Worm (Caenorhabditis elegans) whole organism, L3 larva: ENCODE results near the gene fbxa-190.

Experiments used
- R02D3.7 ChIP-seq: fragments of 150-350 bp; optimal IDR thresholded peaks from 2 replicates; lab custom pipeline; 2014; ENCODE audit warnings: missing biosample characterization, missing genetic modification characterization
- ZK546.5 ChIP-seq: sonication (generic microtip); optimal IDR thresholded peaks from 2 replicates; lab custom pipeline; 2017; ENCODE audit warnings: missing biosample characterization, missing genetic modification characterization
- aly-2 ChIP-seq: fragments of 150-350 bp; optimal IDR thresholded peaks from 2 replicates; lab custom pipeline; 2014; ENCODE audit warnings: missing biosample characterization, missing genetic modification characterization
- ama-1 ChIP-seq: fragments of 150-350 bp; optimal IDR thresholded peaks from 2 replicates; lab custom pipeline; 2018
- ceh-16 ChIP-seq: sonication (generic microtip); optimal IDR thresholded peaks from 2 replicates; lab custom pipeline; 2017; ENCODE audit warnings: missing biosample characterization, missing genetic modification characterization
- ceh-28 ChIP-seq: fragments of 150-350 bp; optimal IDR thresholded peaks from 2 replicates; lab custom pipeline; 2014; ENCODE audit warnings: missing biosample characterization, missing genetic modification reagents, missing genetic modification characterization
- ceh-82 ChIP-seq: fragments of 150-350 bp; optimal IDR thresholded peaks from 2 replicates; lab custom pipeline; 2014; ENCODE audit warnings: missing biosample characterization, missing genetic modification characterization
- ceh-9 ChIP-seq: sonication (generic microtip); optimal IDR thresholded peaks from 2 replicates; lab custom pipeline; 2018; ENCODE audit warnings: missing biosample characterization, missing genetic modification characterization
- daf-12 ChIP-seq: fragments of 150-350 bp; optimal IDR thresholded peaks from 2 replicates; lab custom pipeline; 2014; ENCODE audit warnings: missing biosample characterization, missing genetic modification reagents, missing genetic modification characterization
- egl-27 ChIP-seq: sonication (generic microtip); optimal IDR thresholded peaks from 4 replicates; lab custom pipeline; 2017; ENCODE audit warnings: missing biosample characterization, missing genetic modification reagents, missing genetic modification characterization
- egl-5 ChIP-seq: fragments of 150-350 bp; optimal IDR thresholded peaks from 2 replicates; lab custom pipeline; 2017; ENCODE audit warnings: missing biosample characterization, missing genetic modification reagents, missing genetic modification characterization, inconsistent platforms
- elt-1 ChIP-seq: fragments of 150-350 bp; optimal IDR thresholded peaks from 2 replicates; lab custom pipeline; 2014; ENCODE audit warnings: missing biosample characterization, missing genetic modification characterization
- elt-2 ChIP-seq: sonication (generic microtip); optimal IDR thresholded peaks from 2 replicates; lab custom pipeline; 2016; ENCODE audit warnings: missing genetic modification reagents, mild to moderate bottlenecking, missing genetic modification characterization, missing compliant biosample characterization
- elt-3 ChIP-seq, 3 experiments: fragments of 150-350 bp in 1 of 3; sonication (generic microtip) in 2 of 3; optimal IDR thresholded peaks; 2 replicates in 2 of 3; 4 replicates in 1 of 3; lab custom pipeline; 2014 to 2017; ENCODE audit warnings: missing biosample characterization in 3 of 3, missing genetic modification characterization in 3 of 3
- eor-1 ChIP-seq, 2 experiments: fragments of 150-350 bp; optimal IDR thresholded peaks; 2 replicates each; lab custom pipeline; 2014 to 2018; ENCODE audit warnings: missing biosample characterization in 2 of 2, missing genetic modification characterization in 2 of 2
- fkh-10 ChIP-seq: sonication (generic microtip); optimal IDR thresholded peaks from 2 replicates; lab custom pipeline; 2017; ENCODE audit warnings: missing biosample characterization, missing genetic modification reagents, missing genetic modification characterization
- fkh-2 ChIP-seq: fragments of 150-350 bp; optimal IDR thresholded peaks from 2 replicates; lab custom pipeline; 2014; ENCODE audit warnings: missing biosample characterization, missing genetic modification reagents, missing genetic modification characterization
- fos-1 ChIP-seq: fragments of 150-350 bp; optimal IDR thresholded peaks from 2 replicates; lab custom pipeline; 2014; ENCODE audit warnings: missing biosample characterization, missing genetic modification characterization
- hmg-11 ChIP-seq: sonication (generic microtip); optimal IDR thresholded peaks from 2 replicates; lab custom pipeline; 2016; ENCODE audit warnings: missing genetic modification characterization, missing compliant biosample characterization
- jun-1 ChIP-seq: fragments of 150-350 bp; optimal IDR thresholded peaks from 2 replicates; lab custom pipeline; 2014; ENCODE audit warnings: missing biosample characterization, missing genetic modification reagents, missing genetic modification characterization
- lin-15B ChIP-seq: fragments of 150-350 bp; optimal IDR thresholded peaks from 2 replicates; lab custom pipeline; 2014; ENCODE audit warnings: missing biosample characterization, missing genetic modification characterization
- lin-39 ChIP-seq: fragments of 150-350 bp; optimal IDR thresholded peaks from 2 replicates; lab custom pipeline; 2018; ENCODE audit warnings: missing biosample characterization, missing genetic modification reagents, missing genetic modification characterization
- lsy-12 ChIP-seq: sonication (generic microtip); optimal IDR thresholded peaks from 2 replicates; lab custom pipeline; 2016; ENCODE audit warnings: mild to moderate bottlenecking, missing genetic modification characterization, missing compliant biosample characterization
- mdl-1 ChIP-seq: fragments of 150-350 bp; optimal IDR thresholded peaks from 2 replicates; lab custom pipeline; 2014; ENCODE audit warnings: missing biosample characterization, missing genetic modification characterization
- mml-1 ChIP-seq: fragments of 150-350 bp; sonication (generic microtip); optimal IDR thresholded peaks from 3 replicates; lab custom pipeline; 2014; ENCODE audit warnings: missing biosample characterization, missing genetic modification characterization
- nfya-1 ChIP-seq: sonication (generic microtip); optimal IDR thresholded peaks from 2 replicates; lab custom pipeline; 2017; ENCODE audit warnings: missing genetic modification characterization, mild to moderate bottlenecking, missing compliant biosample characterization, antibody characterized with exemption, moderate library complexity; ENCODE audit not compliant: insufficient read depth
- nhr-11 ChIP-seq: fragments of 150-350 bp; optimal IDR thresholded peaks from 2 replicates; lab custom pipeline; 2014; ENCODE audit warnings: missing biosample characterization, missing genetic modification characterization
- nhr-12 ChIP-seq: fragments of 150-350 bp; optimal IDR thresholded peaks from 2 replicates; lab custom pipeline; 2014; ENCODE audit warnings: missing biosample characterization, missing genetic modification characterization
- nhr-23 ChIP-seq: fragments of 150-350 bp; optimal IDR thresholded peaks from 2 replicates; lab custom pipeline; 2014; ENCODE audit warnings: missing biosample characterization, missing genetic modification reagents, missing genetic modification characterization
- nhr-237 ChIP-seq: fragments of 150-350 bp; optimal IDR thresholded peaks from 2 replicates; lab custom pipeline; 2014; ENCODE audit warnings: missing biosample characterization, missing genetic modification characterization
- nhr-25 ChIP-seq: sonication (generic microtip); optimal IDR thresholded peaks from 2 replicates; lab custom pipeline; 2017; ENCODE audit warnings: missing biosample characterization, missing genetic modification characterization
- nhr-28 ChIP-seq: fragments of 150-350 bp; optimal IDR thresholded peaks from 2 replicates; lab custom pipeline; 2014; ENCODE audit warnings: missing biosample characterization, missing genetic modification characterization
- nhr-43 ChIP-seq: sonication (generic microtip); optimal IDR thresholded peaks from 2 replicates; lab custom pipeline; 2016; ENCODE audit warnings: mild to moderate bottlenecking, missing genetic modification characterization, missing compliant biosample characterization; ENCODE audit not compliant: poor library complexity, severe bottlenecking
- nhr-67 ChIP-seq: fragments of 150-350 bp; optimal IDR thresholded peaks from 2 replicates; lab custom pipeline; 2014; ENCODE audit warnings: missing biosample characterization, missing genetic modification characterization
- nhr-76 ChIP-seq: fragments of 150-350 bp; sonication (generic microtip); optimal IDR thresholded peaks from 5 replicates; lab custom pipeline; 2014; ENCODE audit warnings: missing biosample characterization, missing genetic modification characterization
- nhr-77 ChIP-seq: fragments of 150-350 bp; optimal IDR thresholded peaks from 2 replicates; lab custom pipeline; 2014; ENCODE audit warnings: missing biosample characterization, missing genetic modification characterization
- pha-4 ChIP-seq: fragments of 150-350 bp; optimal IDR thresholded peaks from 2 replicates; lab custom pipeline; 2014; ENCODE audit warnings: missing biosample characterization, missing genetic modification reagents, missing genetic modification characterization
- pqm-1 ChIP-seq: fragments of 150-350 bp; optimal IDR thresholded peaks from 2 replicates; lab custom pipeline; 2017; ENCODE audit warnings: missing biosample characterization, missing genetic modification characterization, inconsistent platforms
- sea-2 ChIP-seq: fragments of 150-350 bp; sonication (generic microtip); optimal IDR thresholded peaks from 4 replicates; lab custom pipeline; 2014; ENCODE audit warnings: missing biosample characterization, missing genetic modification reagents, missing genetic modification characterization
- skn-1 ChIP-seq: fragments of 150-350 bp; optimal IDR thresholded peaks from 2 replicates; lab custom pipeline; 2014; ENCODE audit warnings: missing biosample characterization, missing genetic modification characterization
- snpc-4 ChIP-seq: fragments of 150-350 bp; optimal IDR thresholded peaks from 2 replicates; lab custom pipeline; 2014; ENCODE audit warnings: missing biosample characterization, missing genetic modification characterization
- tbx-2 ChIP-seq: sonication (generic microtip); optimal IDR thresholded peaks from 2 replicates; lab custom pipeline; 2016; ENCODE audit warnings: mild to moderate bottlenecking, missing genetic modification characterization, missing compliant biosample characterization
- unc-39 ChIP-seq: sonication (generic microtip); optimal IDR thresholded peaks from 4 replicates; lab custom pipeline; 2017; ENCODE audit warnings: missing biosample characterization, missing genetic modification characterization
- unc-62 ChIP-seq: fragments of 150-350 bp; sonication (generic microtip); optimal IDR thresholded peaks from 4 replicates; lab custom pipeline; 2014; ENCODE audit warnings: missing biosample characterization, missing genetic modification reagents, missing genetic modification characterization
- zag-1 ChIP-seq: fragments of 150-350 bp; optimal IDR thresholded peaks from 2 replicates; lab custom pipeline; 2014; ENCODE audit warnings: missing biosample characterization, missing genetic modification characterization
- ztf-11 ChIP-seq: fragments of 150-350 bp; optimal IDR thresholded peaks from 2 replicates; lab custom pipeline; 2014; ENCODE audit warnings: missing biosample characterization, missing genetic modification characterization
- ztf-4 ChIP-seq: fragments of 150-350 bp; optimal IDR thresholded peaks from 2 replicates; lab custom pipeline; 2014; ENCODE audit warnings: missing biosample characterization, missing genetic modification characterization

The fbxa-190 gene

DNA sequence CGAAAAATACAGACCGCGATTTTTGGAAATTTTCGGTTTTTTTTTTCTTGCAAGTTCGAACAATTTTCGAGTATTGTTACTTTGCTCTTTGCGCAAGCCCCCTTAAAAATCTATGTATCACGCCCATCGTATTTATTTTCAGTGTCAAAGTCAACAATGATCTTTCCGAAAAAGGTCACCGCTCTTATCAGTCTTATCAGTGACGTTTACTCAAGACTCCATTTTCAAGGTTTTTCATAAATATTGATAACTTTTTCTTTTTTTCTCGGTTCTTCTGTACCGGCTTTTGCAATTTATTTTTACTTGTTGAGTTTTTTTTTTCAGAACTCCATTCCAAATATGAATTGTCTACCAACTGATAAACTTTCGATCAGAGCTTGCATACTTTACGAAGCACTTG, at the start of gene fbxa-190:
TSS of gene fbxa-190 (plus strand) at position 325 of the 400 bp plus-strand sequence.
- TF ChIP-seq pqm-1 (peak; percentile 77), elt-2 (tag; lab: Kevin White, UChicago) (peak; percentile 67), pha-4 (tag; lab: Kevin White, UChicago) (peak; percentile 41), nhr-12 (tag; lab: Kevin White, UChicago) (no peak), lin-39 (no peak)

DNA sequence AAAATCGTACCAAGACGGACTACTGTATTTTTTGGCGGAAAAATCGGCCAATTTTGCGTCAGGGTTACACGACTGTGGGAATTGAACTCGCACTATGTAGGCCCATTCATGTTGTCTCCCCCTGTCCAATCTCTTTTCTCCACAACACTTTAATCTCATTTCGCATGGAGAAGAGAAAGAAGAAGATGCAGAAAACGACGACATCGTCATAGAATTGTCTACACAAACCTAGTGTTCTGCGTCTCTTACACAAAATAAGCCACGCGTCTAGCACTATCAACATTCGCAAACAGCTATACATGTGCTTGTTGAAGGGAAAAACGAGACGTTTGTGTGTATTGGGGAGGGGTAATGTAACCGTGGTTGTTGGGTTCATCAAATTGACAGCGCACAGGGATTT, 48.8 kb upstream of the fbxa-190 start:
- TF ChIP-seq ceh-28 (tag; lab: Kevin White, UChicago) (peak; percentile 88), nhr-12 (tag; lab: Kevin White, UChicago) (no peak), mdl-1 (tag; lab: Kevin White, UChicago) (peak; percentile 4), aly-2 (tag; lab: Kevin White, UChicago) (no peak), egl-27 (peak; percentile 30), lin-39 (peak; percentile 83), elt-2 (tag; lab: Kevin White, UChicago) (peak; percentile 33), nhr-237 (no peak), ZK546.5 (tag; lab: Kevin White, UChicago) (no peak), lsy-12 (tag; lab: Kevin White, UChicago) (peak; percentile 56), eor-1 (tag; optimal IDR thresholded peaks at IDR 0.05; lab: Kevin White, UChicago) (no peak), unc-39 (tag; lab: Kevin White, UChicago) (no peak), nfya-1 (tag; lab: Kevin White, UChicago) (peak; percentile 82), nhr-67 (tag; lab: Kevin White, UChicago) (no peak), nhr-23 (tag; lab: Kevin White, UChicago) (peak; percentile 83), nhr-25 (peak; percentile 93), nhr-28 (tag; lab: Kevin White, UChicago) (no peak), sea-2 (GFP tag; lab: Kevin White, UChicago) (no peak), ztf-11 (tag; lab: Kevin White, UChicago) (no peak), zag-1 (tag; lab: Kevin White, UChicago) (no peak), fos-1 (tag; lab: Kevin White, UChicago) (peak; percentile 1), snpc-4 (tag; lab: Kevin White, UChicago) (peak; percentile 67), elt-3 (tag; optimal IDR thresholded peaks at IDR 0.05; lab: Kevin White, UChicago) (peak in 1 of 3 experiments; percentile 82), nhr-43 (peak; percentile 92), nhr-77 (tag; lab: Kevin White, UChicago) (peak; percentile 24), mml-1 (tag; lab: Kevin White, UChicago) (no peak), pqm-1 (peak; percentile 20), elt-1 (peak; percentile 63), nhr-11 (tag; lab: Kevin White, UChicago) (peak; percentile 52), nhr-76 (tag; lab: Kevin White, UChicago) (no peak), tbx-2 (peak; percentile 86), daf-12 (tag; lab: Kevin White, UChicago) (no peak), pha-4 (tag; lab: Kevin White, UChicago) (peak; percentile 52), lin-15B (tag; lab: Kevin White, UChicago) (peak; percentile 31), fkh-10 (GFP tag; lab: Kevin White, UChicago) (peak; percentile 80), ama-1 (lab: Kevin White, UChicago) (no peak), ceh-16 (tag; lab: Kevin White, UChicago) (no peak), fkh-2 (tag; lab: Kevin White, UChicago) (no peak), R02D3.7 (tag; lab: Kevin White, UChicago) (peak; percentile 61), ceh-9 (peak; percentile 47), hmg-11 (tag; lab: Kevin White, UChicago) (peak; percentile 68), ztf-4 (tag; lab: Kevin White, UChicago) (no peak), jun-1 (peak; percentile 88), unc-62 (no peak), egl-5 (peak; percentile 95), ceh-82 (peak; percentile 84), skn-1 (tag; lab: Kevin White, UChicago) (peak; percentile 78)
